Worm (Caenorhabditis elegans) whole organism, midembryonic: ENCODE measurements around the gene ins-21.
"Not testable (repeated sequence)": the region's sequence is repeated elsewhere in the genome, so short reads cannot be mapped to it uniquely, and the experiment has no call there.

Experiments used
- T22C8.4 ChIP-seq: fragments of 200-800 bp; sonication (Bioruptor generic); IDR thresholded peaks from 2 replicates; pipeline ENCODE4 v1.3.6; 2022; ENCODE audit warnings: missing genetic modification characterization, missing compliant biosample characterization
- cog-1 ChIP-seq: sonication (generic microtip); optimal IDR thresholded peaks from 2 replicates; lab custom pipeline; 2016; ENCODE audit warnings: missing genetic modification characterization, missing compliant biosample characterization
- flt-1 ChIP-seq: fragments of 200-800 bp; sonication (Bioruptor generic); IDR thresholded peaks from 2 replicates; pipeline ENCODE4 v1.3.6; 2022; ENCODE audit warnings: missing genetic modification characterization, missing compliant biosample characterization
- klf-2 ChIP-seq: fragments of 200-800 bp; sonication (Bioruptor generic); conservative IDR thresholded peaks from 2 replicates; pipeline ENCODE4 v1.3.6; 2022; ENCODE audit warnings: missing genetic modification reagents, missing genetic modification characterization, missing compliant biosample characterization
- med-1 ChIP-seq: sonication (generic microtip); optimal IDR thresholded peaks from 2 replicates; lab custom pipeline; 2017; ENCODE audit warnings: missing genetic modification characterization, mild to moderate bottlenecking, missing compliant biosample characterization, antibody characterized with exemption, missing genetic modification reagents; ENCODE audit not compliant: insufficient read depth
- ref-1 ChIP-seq: fragments of 200-800 bp; sonication (Bioruptor generic); conservative IDR thresholded peaks from 2 replicates; pipeline ENCODE4 v1.3.6; 2022; ENCODE audit warnings: missing genetic modification reagents, missing genetic modification characterization, missing compliant biosample characterization
- ztf-23 ChIP-seq: fragments of 200-800 bp; sonication (Bioruptor generic); IDR thresholded peaks from 2 replicates; pipeline ENCODE4 v1.3.6; 2022; ENCODE audit warnings: missing genetic modification reagents, missing genetic modification characterization, missing compliant biosample characterization
- ztf-29 ChIP-seq: fragments of 200-800 bp; sonication (Bioruptor generic); IDR thresholded peaks from 2 replicates; pipeline ENCODE4 v1.3.6; 2022; ENCODE audit warnings: missing genetic modification reagents, missing genetic modification characterization, missing compliant biosample characterization

DNA sequence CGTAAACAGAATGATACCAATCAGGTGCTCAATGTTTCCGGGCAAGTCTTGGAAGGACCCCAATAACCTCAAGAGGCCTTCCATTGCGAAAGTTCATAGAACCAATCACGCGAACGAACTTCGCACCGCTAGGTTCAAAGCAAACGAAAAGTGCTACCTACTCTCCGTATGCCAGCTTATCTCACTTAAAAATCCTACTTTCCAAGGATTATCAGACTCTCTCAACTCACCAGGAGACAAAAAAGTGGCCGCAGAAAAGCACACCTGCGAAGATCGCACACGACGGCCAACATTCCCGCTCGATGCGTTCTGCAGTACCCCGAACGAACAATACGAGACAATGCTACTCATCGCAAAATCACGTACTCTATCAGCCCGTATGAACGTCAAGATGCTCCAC is 29.8 kb downstream of the ins-21 start, which contains the start of gene T16G12.12:
- TF ChIP-seq T22C8.4 (GFP tag; lab: Robert Waterston, UW); ref-1 (GFP tag; lab: Robert Waterston, UW); ztf-23 (GFP tag; lab: Robert Waterston, UW); ztf-29 (GFP tag; lab: Robert Waterston, UW); flt-1 (GFP tag; lab: Robert Waterston, UW); cog-1; klf-2 (GFP tag; lab: Robert Waterston, UW); med-1 (GFP tag; lab: Kevin White, UChicago): not testable (repeated sequence)
